Worm (Caenorhabditis elegans): ENCODE data around the gene grl-11.

Gene grl-11

ce11 chrIII:9069712-9070111 is 48.5 kb downstream of the grl-11 start:
- TF ChIP-seq jun-1 (tag; optimal IDR thresholded peaks at IDR 0.05) (no peak), R02D3.7 (tag; optimal IDR thresholded peaks at IDR 0.05) (no peak), elt-2 (tag; optimal IDR thresholded peaks at IDR 0.05) (peak; percentile 55), ceh-9 (tag; optimal IDR thresholded peaks at IDR 0.05) (no peak), lin-39 (tag; optimal IDR thresholded peaks at IDR 0.05) (no peak), pqm-1 (tag; optimal IDR thresholded peaks at IDR 0.05) (peak; percentile 4), nhr-12 (tag; optimal IDR thresholded peaks at IDR 0.05) (no peak)
